Worm (Caenorhabditis elegans): Measurements from ENCODE around the gene ehs-1.

DNA sequence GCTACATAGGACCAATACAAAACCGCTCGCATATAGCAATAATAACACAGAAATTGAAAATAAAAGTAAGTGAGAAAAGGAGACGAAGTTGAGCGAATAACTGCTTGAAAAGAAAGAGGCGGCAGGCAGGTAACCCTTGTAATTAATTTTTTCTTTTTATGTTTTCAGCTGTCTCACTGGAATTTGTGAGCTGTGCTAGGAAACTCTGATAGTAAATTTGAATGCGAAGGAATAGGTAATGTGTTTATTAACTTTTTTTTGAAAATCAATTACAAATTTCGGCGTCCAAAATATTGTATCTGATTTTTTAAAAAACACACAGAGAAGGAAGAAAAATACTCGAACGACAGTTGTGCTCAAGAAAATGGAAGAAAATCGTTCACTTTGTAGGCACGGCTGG is 31.5 kb downstream of the ehs-1 start, which contains the start of gene H41C03.2:
- TF ChIP-seq W03F9.2 (tag; optimal IDR thresholded peaks at IDR 0.05) (no peak), him-1 (tag; optimal IDR thresholded peaks at IDR 0.05) (no peak), dao-5 (tag; optimal IDR thresholded peaks at IDR 0.05) (no peak)

Measured in whole organism, L4/young adult.